Fruit fly (Drosophila melanogaster) whole organism, embryonic: Measurements from ENCODE around the gene Prp16.

ENCODE experiments used
- CG10267 ChIP-seq: fragments of 200-800 bp; sonication (Bioruptor generic); optimal IDR thresholded peaks from 2 replicates; lab custom pipeline; 2018; ENCODE audit warnings: missing biosample characterization, mild to moderate bottlenecking, missing genetic modification characterization, moderate library complexity
- CG10959 ChIP-seq: fragments of 200-800 bp; sonication (Bioruptor generic); IDR thresholded peaks from 2 replicates; pipeline ENCODE4 v1.3.6; 2022; ENCODE audit warnings: missing biosample characterization, missing genetic modification characterization
- CG13894 ChIP-seq: fragments of 200-800 bp; sonication (Bioruptor generic); optimal IDR thresholded peaks from 3 replicates; lab custom pipeline; 2018; ENCODE audit warnings: missing biosample characterization, mild to moderate bottlenecking, missing genetic modification characterization, moderate library complexity
- CG15514 ChIP-seq: fragments of 200-800 bp; sonication (Bioruptor generic); optimal IDR thresholded peaks from 3 replicates; lab custom pipeline; 2017; ENCODE audit warnings: missing biosample characterization, missing genetic modification characterization, mild to moderate bottlenecking, moderate library complexity, missing genetic modification reagents
- CG3838 ChIP-seq: fragments of 200-800 bp; sonication (Bioruptor generic); optimal IDR thresholded peaks from 3 replicates; lab custom pipeline; 2016; ENCODE audit warnings: missing biosample characterization, missing genetic modification characterization
- Deaf1 ChIP-seq: fragments of 200-800 bp; optimal IDR thresholded peaks from 3 replicates; lab custom pipeline; 2019; ENCODE audit warnings: missing biosample characterization, mild to moderate bottlenecking, missing genetic modification characterization, moderate library complexity
- Dref ChIP-seq: fragments of 200-800 bp; sonication (Bioruptor generic); IDR thresholded peaks from 2 replicates; pipeline ENCODE4 v1.3.6; 2022; ENCODE audit warnings: missing biosample characterization, missing genetic modification characterization
- Ets65A ChIP-seq: fragments of 200-800 bp; sonication (Bioruptor generic); peaks from one replicate; lab custom pipeline; 2016; ENCODE audit warnings: missing biosample characterization, missing genetic modification characterization
- HmgZ ChIP-seq: fragments of 200-800 bp; sonication (Bioruptor generic); optimal IDR thresholded peaks from 2 replicates; lab custom pipeline; 2018; ENCODE audit warnings: missing biosample characterization, mild to moderate bottlenecking, missing genetic modification characterization
- Med ChIP-seq: fragments of 200-800 bp; sonication (Bioruptor generic); peaks from one replicate; lab custom pipeline; 2016; ENCODE audit warnings: missing biosample characterization, missing genetic modification characterization, mild to moderate bottlenecking, inconsistent platforms, moderate library complexity
- NC2α ChIP-seq: fragments of 200-800 bp; sonication (Bioruptor generic); optimal IDR thresholded peaks from 2 replicates; lab custom pipeline; 2016; ENCODE audit warnings: missing biosample characterization, missing genetic modification characterization
- Six4 ChIP-seq: fragments of 200-800 bp; sonication (Bioruptor generic); optimal IDR thresholded peaks from 2 replicates; lab custom pipeline; 2016; ENCODE audit warnings: missing biosample characterization, missing genetic modification characterization
- da ChIP-seq: fragments of 200-800 bp; sonication (Bioruptor generic); optimal IDR thresholded peaks from 2 replicates; lab custom pipeline; 2016; ENCODE audit warnings: missing biosample characterization, missing genetic modification characterization
- dysf ChIP-seq: fragments of 200-800 bp; sonication (Bioruptor generic); IDR thresholded peaks from 3 replicates; pipeline ENCODE4 v1.3.6; 2022; ENCODE audit warnings: missing biosample characterization, missing genetic modification characterization
- ewg ChIP-seq: fragments of 200-800 bp; sonication (Bioruptor generic); optimal IDR thresholded peaks from 3 replicates; lab custom pipeline; 2017; ENCODE audit warnings: mild to moderate bottlenecking, missing biosample characterization, missing genetic modification reagents, missing genetic modification characterization
- fd96Cb ChIP-seq: fragments of 200-800 bp; sonication (Bioruptor generic); optimal IDR thresholded peaks from 2 replicates; lab custom pipeline; 2018; ENCODE audit warnings: missing biosample characterization, mild to moderate bottlenecking, missing genetic modification characterization, moderate library complexity
- her ChIP-seq: fragments of 200-800 bp; sonication (Bioruptor generic); optimal IDR thresholded peaks from 2 replicates; lab custom pipeline; 2016; ENCODE audit warnings: missing biosample characterization, missing genetic modification characterization
- nerfin-1 ChIP-seq: fragments of 200-800 bp; sonication (Bioruptor generic); optimal IDR thresholded peaks from 3 replicates; lab custom pipeline; 2019; ENCODE audit warnings: missing biosample characterization, mild to moderate bottlenecking, missing genetic modification characterization, moderate library complexity
- onecut ChIP-seq: fragments of 200-800 bp; sonication (Bioruptor generic); IDR thresholded peaks from 2 replicates; pipeline ENCODE4 v1.3.6; 2022; ENCODE audit warnings: missing biosample characterization, missing genetic modification characterization
- pb ChIP-seq: fragments of 200-800 bp; sonication (Bioruptor generic); optimal IDR thresholded peaks from 3 replicates; lab custom pipeline; 2016; ENCODE audit warnings: missing biosample characterization, missing genetic modification characterization
- pum ChIP-seq: fragments of 200-800 bp; sonication (Bioruptor generic); optimal IDR thresholded peaks from 2 replicates; lab custom pipeline; 2016; ENCODE audit warnings: missing biosample characterization, missing genetic modification characterization
- pzg ChIP-seq: fragments of 200-800 bp; sonication (Bioruptor generic); optimal IDR thresholded peaks from 3 replicates; lab custom pipeline; 2018; ENCODE audit warnings: missing biosample characterization, mild to moderate bottlenecking, missing genetic modification characterization, moderate library complexity
- sens ChIP-seq: fragments of 200-800 bp; sonication (Bioruptor generic); peaks from one replicate; lab custom pipeline; 2016; ENCODE audit warnings: missing biosample characterization, missing genetic modification characterization
- seq ChIP-seq: fragments of 200-800 bp; sonication (Bioruptor generic); IDR thresholded peaks from 2 replicates; pipeline ENCODE4 v1.3.6; 2022; ENCODE audit warnings: missing biosample characterization, missing genetic modification characterization
- sqz ChIP-seq: fragments of 200-800 bp; sonication (Bioruptor generic); optimal IDR thresholded peaks from 3 replicates; lab custom pipeline; 2018; ENCODE audit warnings: missing biosample characterization, mild to moderate bottlenecking, missing genetic modification characterization
- ssp ChIP-seq: fragments of 200-800 bp; sonication (Bioruptor generic); IDR thresholded peaks from 2 replicates; pipeline ENCODE4 v1.3.6; 2022; ENCODE audit warnings: missing biosample characterization, missing genetic modification characterization
- stwl ChIP-seq: fragments of 200-800 bp; sonication (Bioruptor generic); optimal IDR thresholded peaks from 3 replicates; lab custom pipeline; 2018; ENCODE audit warnings: missing biosample characterization, mild to moderate bottlenecking, missing genetic modification characterization, moderate library complexity
- tin ChIP-seq: fragments of 200-800 bp; sonication (Bioruptor generic); optimal IDR thresholded peaks from 3 replicates; lab custom pipeline; 2016; ENCODE audit warnings: missing biosample characterization, missing genetic modification characterization
- unc-4 ChIP-seq: fragments of 200-800 bp; sonication (Bioruptor generic); IDR thresholded peaks from 2 replicates; pipeline ENCODE4 v1.3.6; 2022; ENCODE audit warnings: missing biosample characterization, missing genetic modification characterization; ENCODE audit not compliant: partially characterized antibody

The Prp16 gene

dm6 chrX:14260863-14261262 lies 59.7 kb downstream of the Prp16 start, which contains the start of the genes CG46317 and Tat:
Gene CG46317 (plus strand): TSS chrX:14261223.
Gene Tat (plus strand): TSS chrX:14261223.
- TF ChIP-seq dysf (no peak), her (GFP tag; lab: Kevin White, UChicago) (no peak), ewg (GFP tag; lab: Kevin White, UChicago) (no peak), CG10959 (no peak), fd96Cb (tag; lab: Kevin White, UChicago) (no peak), Deaf1 (tag; lab: Kevin White, UChicago) (peak; percentile 52), CG13894 (tag; lab: Kevin White, UChicago) (peak; percentile 95)
- TF ChIP-seq, all 482 proteins: peak for 2

- no peak for TF ChIP-seq NC2α (GFP tag; lab: Kevin White, UChicago)
- TF ChIP-seq pzg (GFP tag; lab: Kevin White, UChicago): no peak
- peak; percentile 61 for TF ChIP-seq CG10267 (tag; lab: Kevin White, UChicago)
- no peak for TF ChIP-seq Six4
- TF ChIP-seq sqz (GFP tag; lab: Kevin White, UChicago): no peak
- TF ChIP-seq nerfin-1 (tag; lab: Kevin White, UChicago): no peak
- peak; percentile 97 for TF ChIP-seq stwl
- peak; percentile 30 for TF ChIP-seq sens (GFP tag; lab: Kevin White, UChicago)
- TF ChIP-seq HmgZ (tag; lab: Kevin White, UChicago): no peak
- no peak for TF ChIP-seq tin (GFP tag; lab: Kevin White, UChicago)
- no peak for TF ChIP-seq ssp (GFP tag; lab: Robert Waterston, UW)
- TF ChIP-seq CG3838 (GFP tag; lab: Kevin White, UChicago): no peak
- TF ChIP-seq unc-4 (GFP tag; lab: Robert Waterston, UW): no peak
Observed at dm6 chrX:14265149-14265548, 64.0 kb downstream of the Prp16 start.

- TF ChIP-seq CG15514 (GFP tag; lab: Kevin White, UChicago) (peak; percentile 95), pum (GFP tag; lab: Kevin White, UChicago) (no peak), Med (GFP tag; lab: Kevin White, UChicago) (peak; percentile 7), seq (GFP tag; lab: Robert Waterston, UW) (0 out of 2 replicates have a peak, but pooled peaks have one; percentile 18), da (no peak), Ets65A (GFP tag; lab: Kevin White, UChicago) (peak; percentile 27), Dref (GFP tag; lab: Robert Waterston, UW) (0 out of 2 replicates have a peak, but pooled peaks have one; percentile 6), ewg (GFP tag; lab: Kevin White, UChicago) (peak; percentile 94), onecut (GFP tag; lab: Robert Waterston, UW) (peak; percentile 81), unc-4 (GFP tag; lab: Robert Waterston, UW) (no peak), pzg (GFP tag; lab: Kevin White, UChicago) (peak; percentile 23), pb (no peak), sqz (GFP tag; lab: Kevin White, UChicago) (peak; percentile 2)
Observed at dm6 chrX:14266075-14266474, 64.9 kb downstream of the Prp16 start, which contains the start of the genes CG13404 and na. Gene CG13404 (minus strand): TSS chrX:14266250. Gene na (plus strand): TSS chrX:14266367.
